Fruit fly (Drosophila melanogaster): ENCODE data around the gene Rai1.

dm6 chrX:16760542-16760941 lies 42.6 kb downstream of the Rai1 start:
- no peak for TF ChIP-seq Sin3A (optimal IDR thresholded peaks at IDR 0.05)
- no peak for TF ChIP-seq psq (optimal IDR thresholded peaks at IDR 0.05)

All from Kc167 (cell line).